Worm (Caenorhabditis elegans): ENCODE data around the gene F49E12.12.

DNA sequence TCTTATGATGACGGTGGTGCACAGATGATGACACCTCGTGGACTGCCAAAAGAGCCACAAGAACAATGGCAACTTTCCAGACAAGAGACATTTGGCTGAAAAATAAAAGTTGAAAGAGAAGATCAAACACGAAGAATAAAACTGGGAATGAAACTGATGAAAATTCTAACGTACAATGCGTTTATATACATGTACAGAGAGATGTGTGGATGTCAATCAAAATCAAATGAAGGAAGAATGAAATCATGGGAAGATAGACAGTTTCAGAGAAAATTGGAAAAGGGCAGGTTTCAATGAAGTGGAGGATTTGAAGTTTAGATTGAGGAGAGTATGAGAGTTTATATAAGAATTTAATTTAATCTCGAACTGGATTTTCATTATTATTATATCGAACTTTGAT is 17.8 kb downstream of the F49E12.12 start, which contains the start of gene dod-23:
- no peak for TF ChIP-seq fos-1 (tag; optimal IDR thresholded peaks at IDR 0.05)
- no peak for TF ChIP-seq pqm-1 (tag; optimal IDR thresholded peaks at IDR 0.05)
- TF ChIP-seq unc-62 (GFP tag; optimal IDR thresholded peaks at IDR 0.05) = no peak
- no peak for TF ChIP-seq tbx-2 (tag; optimal IDR thresholded peaks at IDR 0.05)
